Fruit fly (Drosophila melanogaster) whole organism, embryonic: ENCODE results near the gene scaf6.
A peak's percentile ranks its signal among the peaks of the same experiment; 100 is the strongest.

Source experiments
- B-H1 ChIP-seq: fragments of 200-800 bp; sonication (Bioruptor generic); IDR thresholded peaks from 3 replicates; pipeline ENCODE4 v1.3.6; 2022; ENCODE audit warnings: missing biosample characterization, missing genetic modification characterization
- CG10147 ChIP-seq: fragments of 200-800 bp; sonication (Bioruptor generic); optimal IDR thresholded peaks from 2 replicates; lab custom pipeline; 2019; ENCODE audit warnings: missing biosample characterization, mild to moderate bottlenecking, missing genetic modification characterization, moderate library complexity
- CG10431 ChIP-seq: fragments of 200-800 bp; sonication (Bioruptor generic); optimal IDR thresholded peaks from 3 replicates; lab custom pipeline; 2018; ENCODE audit warnings: missing biosample characterization, mild to moderate bottlenecking, missing genetic modification characterization
- CG11247 ChIP-seq: fragments of 200-800 bp; sonication (Bioruptor generic); IDR thresholded peaks from 2 replicates; pipeline ENCODE4 v1.3.6; 2022; ENCODE audit warnings: missing biosample characterization, missing genetic modification characterization
- CG12659 ChIP-seq: fragments of 200-800 bp; sonication (Bioruptor generic); optimal IDR thresholded peaks from 3 replicates; lab custom pipeline; 2017; ENCODE audit warnings: mild to moderate bottlenecking, missing biosample characterization, missing genetic modification reagents, missing genetic modification characterization
- CG13894 ChIP-seq: fragments of 200-800 bp; sonication (Bioruptor generic); optimal IDR thresholded peaks from 3 replicates; lab custom pipeline; 2018; ENCODE audit warnings: missing biosample characterization, mild to moderate bottlenecking, missing genetic modification characterization, moderate library complexity
- CG1792 ChIP-seq: fragments of 200-800 bp; sonication (Bioruptor generic); optimal IDR thresholded peaks from 2 replicates; lab custom pipeline; 2016; ENCODE audit warnings: missing biosample characterization, missing genetic modification characterization
- CG2120 ChIP-seq: fragments of 200-800 bp; sonication (Bioruptor generic); optimal IDR thresholded peaks from 3 replicates; lab custom pipeline; 2016; ENCODE audit warnings: missing biosample characterization, missing genetic modification characterization
- CG2202 ChIP-seq: fragments of 200-800 bp; sonication (Bioruptor generic); optimal IDR thresholded peaks from 2 replicates; lab custom pipeline; 2018; ENCODE audit warnings: missing biosample characterization, mild to moderate bottlenecking, missing genetic modification characterization
- CG2712 ChIP-seq: fragments of 200-800 bp; optimal IDR thresholded peaks from 3 replicates; lab custom pipeline; 2019; ENCODE audit warnings: missing biosample characterization, mild to moderate bottlenecking, missing genetic modification characterization, moderate library complexity
- CG2875 ChIP-seq: fragments of 200-800 bp; sonication (Bioruptor generic); optimal IDR thresholded peaks from 2 replicates; lab custom pipeline; 2017; ENCODE audit warnings: missing biosample characterization, mild to moderate bottlenecking, missing genetic modification characterization, missing genetic modification reagents
- CG32532 ChIP-seq: fragments of 200-800 bp; sonication (Bioruptor generic); IDR thresholded peaks from 2 replicates; pipeline ENCODE4 v1.3.6; 2022; ENCODE audit warnings: missing biosample characterization, missing genetic modification characterization
- CG3995 ChIP-seq: fragments of 200-800 bp; sonication (Bioruptor generic); optimal IDR thresholded peaks from 3 replicates; lab custom pipeline; 2016; ENCODE audit warnings: missing biosample characterization, missing genetic modification characterization
- CG6175 ChIP-seq: fragments of 200-800 bp; sonication (Bioruptor generic); IDR thresholded peaks from 3 replicates; pipeline ENCODE4 v1.3.6; 2022; ENCODE audit warnings: missing biosample characterization, missing genetic modification characterization
- CG8089 ChIP-seq: fragments of 200-800 bp; sonication (Bioruptor generic); optimal IDR thresholded peaks from 3 replicates; lab custom pipeline; 2016; ENCODE audit warnings: missing biosample characterization, missing genetic modification characterization
- CG8281 ChIP-seq: fragments of 200-800 bp; sonication (Bioruptor generic); optimal IDR thresholded peaks from 2 replicates; lab custom pipeline; 2018; ENCODE audit warnings: missing biosample characterization, mild to moderate bottlenecking, missing genetic modification characterization, moderate library complexity
- CG8290 ChIP-seq, 3 experiments: fragments of 200-800 bp; sonication (Bioruptor generic); optimal IDR thresholded peaks; 2 replicates each; lab custom pipeline; 2016 to 2019; ENCODE audit warnings: missing biosample characterization in 3 of 3, missing genetic modification characterization in 3 of 3, mild to moderate bottlenecking in 2 of 3, moderate library complexity in 1 of 3
- CG9727 ChIP-seq: fragments of 200-800 bp; sonication (Bioruptor generic); optimal IDR thresholded peaks from 3 replicates; lab custom pipeline; 2017; ENCODE audit warnings: missing biosample characterization, mild to moderate bottlenecking, missing genetic modification characterization
- Camta ChIP-seq: fragments of 200-800 bp; sonication (Bioruptor generic); optimal IDR thresholded peaks from 2 replicates; lab custom pipeline; 2016; ENCODE audit warnings: missing biosample characterization, missing genetic modification characterization
- Hey ChIP-seq: fragments of 200-800 bp; sonication (Bioruptor generic); optimal IDR thresholded peaks from 3 replicates; lab custom pipeline; 2018; ENCODE audit warnings: missing biosample characterization, mild to moderate bottlenecking, missing genetic modification characterization
- Hmr ChIP-seq: fragments of 200-800 bp; sonication (Bioruptor generic); optimal IDR thresholded peaks from 3 replicates; lab custom pipeline; 2017; ENCODE audit warnings: mild to moderate bottlenecking, missing biosample characterization, missing genetic modification reagents, missing genetic modification characterization
- Med ChIP-seq: fragments of 200-800 bp; sonication (Bioruptor generic); peaks from one replicate; lab custom pipeline; 2016; ENCODE audit warnings: missing biosample characterization, missing genetic modification characterization, mild to moderate bottlenecking, inconsistent platforms, moderate library complexity
- NC2β ChIP-seq: fragments of 200-800 bp; sonication (Bioruptor generic); optimal IDR thresholded peaks from 2 replicates; lab custom pipeline; 2016; ENCODE audit warnings: missing biosample characterization, missing genetic modification characterization
- Pdp1 ChIP-seq, 2 experiments: fragments of 200-800 bp; sonication (Bioruptor generic); optimal IDR thresholded peaks; 3 replicates each; lab custom pipeline; 2016; ENCODE audit warnings: missing biosample characterization in 2 of 2, missing genetic modification characterization in 2 of 2, mild to moderate bottlenecking in 1 of 2, moderate library complexity in 1 of 2
- Rfx ChIP-seq: fragments of 200-800 bp; sonication (Bioruptor generic); IDR thresholded peaks from 2 replicates; pipeline ENCODE4 v1.3.6; 2022; ENCODE audit warnings: missing biosample characterization, missing genetic modification characterization
- Vsx1 ChIP-seq: fragments of 200-800 bp; sonication (Bioruptor generic); optimal IDR thresholded peaks from 2 replicates; lab custom pipeline; 2017; ENCODE audit warnings: missing biosample characterization, mild to moderate bottlenecking, missing genetic modification characterization, missing genetic modification reagents
- bsh ChIP-seq, 2 experiments: fragments of 200-800 bp; sonication (Bioruptor generic); optimal IDR thresholded peaks; 2 replicates each; lab custom pipeline; 2017 to 2018; ENCODE audit warnings: mild to moderate bottlenecking in 2 of 2, missing biosample characterization in 2 of 2, missing genetic modification characterization in 2 of 2, moderate library complexity in 1 of 2
- chinmo ChIP-seq: fragments of 200-800 bp; sonication (Bioruptor generic); IDR thresholded peaks from 4 replicates; pipeline ENCODE4 v1.3.6; 2022; ENCODE audit warnings: missing biosample characterization, missing genetic modification characterization; ENCODE audit not compliant: partially characterized antibody
- cwo ChIP-seq: fragments of 200-800 bp; sonication (Bioruptor generic); optimal IDR thresholded peaks from 3 replicates; lab custom pipeline; 2017; ENCODE audit warnings: missing biosample characterization, missing genetic modification characterization, mild to moderate bottlenecking, moderate library complexity, missing genetic modification reagents
- dati ChIP-seq: fragments of 200-800 bp; sonication (Bioruptor generic); IDR thresholded peaks from 2 replicates; pipeline ENCODE4 v1.3.6; 2022; ENCODE audit warnings: missing biosample characterization, missing genetic modification characterization
- disco-r ChIP-seq: fragments of 200-800 bp; sonication (Bioruptor generic); optimal IDR thresholded peaks from 2 replicates; lab custom pipeline; 2016; ENCODE audit warnings: missing biosample characterization, missing genetic modification characterization
- exex ChIP-seq: fragments of 200-800 bp; sonication (Bioruptor generic); optimal IDR thresholded peaks from 4 replicates; lab custom pipeline; 2018; ENCODE audit warnings: missing biosample characterization, mild to moderate bottlenecking, missing genetic modification characterization, moderate library complexity
- lab ChIP-seq: fragments of 200-800 bp; sonication (Bioruptor generic); optimal IDR thresholded peaks from 3 replicates; lab custom pipeline; 2017; ENCODE audit warnings: missing biosample characterization, missing genetic modification characterization, mild to moderate bottlenecking, moderate library complexity, missing genetic modification reagents
- sc ChIP-seq, 3 experiments: fragments of >200 bp in 2 of 3; fragments of 200-800 bp in 1 of 3; sonication (Bioruptor generic) in 1 of 3; optimal IDR thresholded peaks; 2 replicates in 2 of 3; 3 replicates in 1 of 3; lab custom pipeline; 2017; ENCODE audit warnings: mild to moderate bottlenecking in 1 of 3, missing biosample characterization in 1 of 3, missing genetic modification characterization in 1 of 3, missing genetic modification reagents in 1 of 3
- slbo ChIP-seq: fragments of 200-800 bp; sonication (Bioruptor generic); IDR thresholded peaks from 2 replicates; pipeline ENCODE4 v1.3.6; 2022; ENCODE audit warnings: missing biosample characterization, missing genetic modification characterization
- sug ChIP-seq: fragments of 200-800 bp; optimal IDR thresholded peaks from 2 replicates; lab custom pipeline; 2019; ENCODE audit warnings: missing biosample characterization, mild to moderate bottlenecking, missing genetic modification characterization, moderate library complexity
- tx ChIP-seq: fragments of 200-800 bp; sonication (Bioruptor generic); optimal IDR thresholded peaks from 2 replicates; lab custom pipeline; 2016; ENCODE audit warnings: missing biosample characterization, missing genetic modification characterization
- unpg ChIP-seq: fragments of 200-800 bp; sonication (Bioruptor generic); optimal IDR thresholded peaks from 3 replicates; lab custom pipeline; 2018; ENCODE audit warnings: missing biosample characterization, mild to moderate bottlenecking, missing genetic modification characterization, moderate library complexity
- wek ChIP-seq: fragments of 200-800 bp; sonication (Bioruptor generic); optimal IDR thresholded peaks from 3 replicates; lab custom pipeline; 2018; ENCODE audit warnings: missing biosample characterization, mild to moderate bottlenecking, missing genetic modification characterization, moderate library complexity

The scaf6 gene

dm6 chr3L:17008911-17009364 is 33.4 kb downstream of the scaf6 start (continued):
- TF ChIP-seq CG2202 (tag; lab: Kevin White, UChicago) (no peak), CG13894 (tag; lab: Kevin White, UChicago) (no peak), cwo (GFP tag; lab: Kevin White, UChicago) (peak; percentile 87), Hmr (peak; percentile 14), slbo (GFP tag; lab: Robert Waterston, UW) (0 out of 2 replicates have a peak, but pooled peaks have one; percentile 15), Camta (GFP tag; lab: Kevin White, UChicago) (no peak), Rfx (peak; percentile 26; the same call in 1 of the 2 replicates), exex (tag; lab: Kevin White, UChicago) (peak; percentile 84), CG11247 (GFP tag; lab: Robert Waterston, UW) (0 out of 2 replicates have a peak, but pooled peaks have one; percentile 31), bsh (GFP tag; optimal IDR thresholded peaks at IDR 0.05; lab: Kevin White, UChicago) (no peak), sug (tag; lab: Kevin White, UChicago) (peak; percentile 78), unpg (no peak), CG10431 (GFP tag; lab: Kevin White, UChicago) (no peak), CG8089 (GFP tag; lab: Kevin White, UChicago) (no peak), NC2β (GFP tag; lab: Kevin White, UChicago) (no peak), Vsx1 (GFP tag; lab: Kevin White, UChicago) (peak; percentile 54), tx (GFP tag; lab: Kevin White, UChicago) (no peak), CG1792 (GFP tag; lab: Kevin White, UChicago) (no peak), CG2875 (no peak), CG32532 (GFP tag; lab: Robert Waterston, UW) (peak; percentile 55; the same call in 1 of the 2 replicates), B-H1 (GFP tag; lab: Robert Waterston, UW) (no peak), sc (optimal IDR thresholded peaks at IDR 0.05; lab: Kevin White, UChicago) (no peak), sc (GFP tag; optimal IDR thresholded peaks at IDR 0.05; lab: Kevin White, UChicago) (no peak), CG12659 (GFP tag; lab: Kevin White, UChicago) (no peak), CG8290 (GFP tag; optimal IDR thresholded peaks at IDR 0.05; lab: Kevin White, UChicago) (no peak), CG8290 (tag; optimal IDR thresholded peaks at IDR 0.05; lab: Kevin White, UChicago) (peak in 1 of 2 experiments; percentile 59), dati (GFP tag; lab: Robert Waterston, UW) (no peak)

- TF ChIP-seq CG3995 (GFP tag; lab: Kevin White, UChicago) (peak; percentile 6), wek (GFP tag; lab: Kevin White, UChicago) (no peak)
Observed at dm6 chr3L:17007945-17008344, 34.4 kb downstream of the scaf6 start.

dm6 chr3L:17007496-17007895 is 34.9 kb downstream of the scaf6 start:
- TF ChIP-seq NC2β (GFP tag; lab: Kevin White, UChicago) (no peak), Pdp1 (GFP tag; optimal IDR thresholded peaks at IDR 0.05; lab: Kevin White, UChicago) (peak in 1 of 2 experiments; percentile 8), CG6175 (GFP tag; lab: Robert Waterston, UW) (0 out of 3 replicates have a peak, but pooled peaks have one; percentile 2), CG9727 (no peak), CG2712 (tag; lab: Kevin White, UChicago) (no peak), CG8281 (tag; lab: Kevin White, UChicago) (no peak), Hey (tag; lab: Kevin White, UChicago) (no peak), CG2120 (no peak), CG10147 (GFP tag; lab: Kevin White, UChicago) (no peak), chinmo (GFP tag; lab: Robert Waterston, UW) (0 out of 4 replicates have a peak, but pooled peaks have one; percentile 29), disco-r (GFP tag; lab: Kevin White, UChicago) (no peak), Med (GFP tag; lab: Kevin White, UChicago) (peak; percentile 50), lab (GFP tag; lab: Kevin White, UChicago) (peak; percentile 62), cwo (GFP tag; lab: Kevin White, UChicago) (peak; percentile 42)
- TF ChIP-seq, all 482 proteins: peak for 6
